Fruit fly (Drosophila melanogaster) Kc167 (cell line): Measurements from ENCODE around the gene Stat92E.

Experiments used
- Sin3A ChIP-seq: fragments of >200 bp; optimal IDR thresholded peaks from 2 replicates; lab custom pipeline; 2018; ENCODE audit warnings: missing external identifiers
- insv ChIP-seq: fragments of >200 bp; optimal IDR thresholded peaks from 3 replicates; lab custom pipeline; 2018; ENCODE audit warnings: missing external identifiers
- psq ChIP-seq: fragments of >200 bp; optimal IDR thresholded peaks from 2 replicates; lab custom pipeline; 2017; ENCODE audit warnings: missing external identifiers

dm6 chr3R:20588480-20588785, 36.3 kb upstream of the Stat92E start, which contains the start of gene Srp72:
- TF ChIP-seq insv (lab: Kevin White, UChicago) (no peak), Sin3A (lab: Kevin White, UChicago) (no peak), psq (lab: Kevin White, UChicago) (no peak)
